Fruit fly (Drosophila melanogaster): Measurements from ENCODE around the gene CG4017.

Gene CG4017

DNA sequence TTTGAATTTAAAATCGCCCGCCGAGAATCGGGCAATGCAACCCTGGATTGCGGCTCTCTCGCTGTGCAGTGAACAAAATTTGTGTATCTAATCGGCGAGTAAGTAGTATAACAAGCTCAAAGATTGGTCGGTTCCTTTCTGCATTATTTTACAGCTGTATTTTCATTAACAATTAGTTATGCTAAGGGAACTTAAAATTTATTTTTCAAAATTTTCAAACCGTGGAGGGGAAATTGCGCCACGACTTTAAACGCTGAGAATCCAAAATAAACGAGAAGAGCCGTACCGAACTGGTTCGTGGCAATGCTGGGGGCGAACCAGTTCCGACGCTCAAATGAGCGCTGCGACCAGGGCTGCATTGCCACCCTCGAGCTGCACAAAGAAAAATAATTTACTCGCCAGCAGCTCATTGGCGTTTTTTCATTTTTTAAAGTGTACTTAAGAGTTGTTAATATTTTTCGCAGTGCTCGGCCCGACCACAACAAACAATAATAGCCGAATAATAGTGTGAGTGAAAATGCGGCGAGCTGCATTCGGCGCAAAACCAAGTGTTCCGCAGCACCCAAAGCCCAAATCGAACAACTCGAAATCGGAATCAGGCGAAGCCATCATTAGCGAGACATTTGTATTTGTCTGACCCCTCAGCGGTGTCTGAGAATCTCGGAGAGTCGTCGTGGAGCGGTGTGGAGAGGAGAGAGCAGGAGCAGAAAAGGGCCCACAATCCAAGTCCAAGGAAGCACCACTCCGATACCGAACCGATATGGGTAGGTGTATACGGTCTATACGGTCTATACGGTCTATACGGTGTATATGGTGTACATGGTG lies 8.7 kb upstream of the CG4017 start, which contains the start of gene zf30C:
TSS of gene zf30C (plus strand) at position 353 of the 825 bp plus-strand sequence.
- TF ChIP-seq br (GFP tag; optimal IDR thresholded peaks at IDR 0.05) (peak; percentile 90), pan (optimal IDR thresholded peaks at IDR 0.05) (no peak), foxo (GFP tag; optimal IDR thresholded peaks at IDR 0.05) (peak; percentile 44 to 96), OdsH (GFP tag; optimal IDR thresholded peaks at IDR 0.05) (peak; percentile 89), Sp1 (GFP tag; optimal IDR thresholded peaks at IDR 0.05) (peak; percentile 77), jim (GFP tag; optimal IDR thresholded peaks at IDR 0.05) (peak; percentile 93), woc (GFP tag; optimal IDR thresholded peaks at IDR 0.05) (peak; percentile 74), h (GFP tag; optimal IDR thresholded peaks at IDR 0.05) (peak; percentile 94), CG9705 (GFP tag; optimal IDR thresholded peaks at IDR 0.05) (peak; percentile 59), Hr83 (GFP tag; optimal IDR thresholded peaks at IDR 0.05; ENCODE audit: poor library complexity, severe bottlenecking) (peak; percentile 99), Jra (GFP tag; optimal IDR thresholded peaks at IDR 0.05) (peak; percentile 95), rgr (GFP tag; optimal IDR thresholded peaks at IDR 0.05) (peak; percentile 94), psq (GFP tag; optimal IDR thresholded peaks at IDR 0.05) (peak; percentile 81), fru (GFP tag; optimal IDR thresholded peaks at IDR 0.05) (peak; percentile 90), GATAd (GFP tag; optimal IDR thresholded peaks at IDR 0.05) (peak; percentile 57), dmrt93B (GFP tag; optimal IDR thresholded peaks at IDR 0.05) (peak; percentile 58), CG32264 (GFP tag; optimal IDR thresholded peaks at IDR 0.05) (peak; percentile 75), Myc (optimal IDR thresholded peaks at IDR 0.05) (peak; percentile 65), N (GFP tag; optimal IDR thresholded peaks at IDR 0.05) (no peak), sage (GFP tag; optimal IDR thresholded peaks at IDR 0.05) (no peak), sv (GFP tag; optimal IDR thresholded peaks at IDR 0.05) (peak; percentile 84), Abd-B (GFP tag; optimal IDR thresholded peaks at IDR 0.05) (no peak), Hnf4 (GFP tag; optimal IDR thresholded peaks at IDR 0.05) (peak; percentile 96), dsf (GFP tag; optimal IDR thresholded peaks at IDR 0.05; ENCODE audit: borderline replicate concordance) (peak; percentile 78), Dfd (GFP tag; optimal IDR thresholded peaks at IDR 0.05) (no peak), Rel (GFP tag; optimal IDR thresholded peaks at IDR 0.05) (no peak), Rel (tag; optimal IDR thresholded peaks at IDR 0.05) (peak; percentile 12), Dif (GFP tag; optimal IDR thresholded peaks at IDR 0.05; ENCODE audit: partially characterized antibody) (no peak), usp (GFP tag; optimal IDR thresholded peaks at IDR 0.05) (no peak), HLH106 (tag; optimal IDR thresholded peaks at IDR 0.05) (peak; percentile 75), Mio (GFP tag; optimal IDR thresholded peaks at IDR 0.05) (peak; percentile 61), ey (GFP tag; optimal IDR thresholded peaks at IDR 0.05) (peak; percentile 94)

DNA sequence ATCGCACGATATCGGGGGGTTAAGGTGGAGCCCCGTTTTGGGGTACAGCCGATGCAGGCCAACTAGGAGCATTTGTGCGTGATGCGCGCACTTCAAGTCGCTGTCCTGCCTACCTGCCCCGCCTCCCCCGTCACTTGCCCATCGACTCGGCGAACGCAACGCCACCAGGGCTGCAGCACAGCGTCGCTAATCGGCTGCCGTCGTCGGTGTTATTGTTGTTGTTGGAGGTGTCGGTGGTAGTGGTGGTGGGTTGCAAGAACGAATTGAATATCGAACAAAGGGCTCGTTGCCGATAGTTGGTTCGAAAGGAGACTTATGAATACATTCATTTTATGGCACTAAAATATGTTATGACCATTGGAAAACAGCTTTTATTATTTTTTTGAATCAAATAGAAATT lies 8.0 kb upstream of the CG4017 start:
- TF ChIP-seq dsf (GFP tag; optimal IDR thresholded peaks at IDR 0.05; ENCODE audit: borderline replicate concordance) (no peak), lola (GFP tag; optimal IDR thresholded peaks at IDR 0.05) (no peak), CrebA (GFP tag; optimal IDR thresholded peaks at IDR 0.05; ENCODE audit: borderline replicate concordance) (no peak), Sp1 (GFP tag; optimal IDR thresholded peaks at IDR 0.05) (peak; percentile 35), rgr (GFP tag; optimal IDR thresholded peaks at IDR 0.05) (peak; percentile 49), Hr78 (GFP tag; optimal IDR thresholded peaks at IDR 0.05) (no peak), Hnf4 (GFP tag; optimal IDR thresholded peaks at IDR 0.05) (no peak), Dif (GFP tag; optimal IDR thresholded peaks at IDR 0.05; ENCODE audit: partially characterized antibody) (no peak), foxo (GFP tag; optimal IDR thresholded peaks at IDR 0.05) (peak in 1 of 2 experiments; percentile 58), Hr83 (GFP tag; optimal IDR thresholded peaks at IDR 0.05; ENCODE audit: poor library complexity, severe bottlenecking) (peak; percentile 93), h (GFP tag; optimal IDR thresholded peaks at IDR 0.05) (peak; percentile 38), dmrt93B (GFP tag; optimal IDR thresholded peaks at IDR 0.05) (peak; percentile 21), pan (optimal IDR thresholded peaks at IDR 0.05) (no peak), CG32264 (GFP tag; optimal IDR thresholded peaks at IDR 0.05) (no peak), OdsH (GFP tag; optimal IDR thresholded peaks at IDR 0.05) (peak; percentile 20), sage (GFP tag; optimal IDR thresholded peaks at IDR 0.05) (no peak), fru (GFP tag; optimal IDR thresholded peaks at IDR 0.05) (peak; percentile 53), CG9705 (GFP tag; optimal IDR thresholded peaks at IDR 0.05) (peak; percentile 44), Rel (GFP tag; optimal IDR thresholded peaks at IDR 0.05) (no peak), Rel (tag; optimal IDR thresholded peaks at IDR 0.05) (peak; percentile 72), HLH106 (tag; optimal IDR thresholded peaks at IDR 0.05) (peak; percentile 52), br (GFP tag; optimal IDR thresholded peaks at IDR 0.05) (peak; percentile 62), Abd-B (GFP tag; optimal IDR thresholded peaks at IDR 0.05) (no peak), psq (GFP tag; optimal IDR thresholded peaks at IDR 0.05) (peak; percentile 29), woc (GFP tag; optimal IDR thresholded peaks at IDR 0.05) (peak; percentile 81), ey (GFP tag; optimal IDR thresholded peaks at IDR 0.05) (peak; percentile 26), Jra (GFP tag; optimal IDR thresholded peaks at IDR 0.05) (no peak), usp (GFP tag; optimal IDR thresholded peaks at IDR 0.05) (no peak)
